Fruit fly (Drosophila melanogaster) whole organism, adult: ENCODE measurements around the gene CG18265.

ENCODE experiments used
- CG7045 ChIP-seq: fragments of 200-800 bp; sonication (Bioruptor generic); optimal IDR thresholded peaks from 2 replicates; lab custom pipeline; 2017; ENCODE audit warnings: missing biosample characterization, mild to moderate bottlenecking, missing genetic modification characterization
- cnc ChIP-seq, 2 experiments: fragments of >200 bp; optimal IDR thresholded peaks; 2 replicates each; lab custom pipeline; 2017
- ovo ChIP-seq: fragments of 200-800 bp; sonication (Bioruptor generic); optimal IDR thresholded peaks from 2 replicates; lab custom pipeline; 2016; ENCODE audit warnings: missing biosample characterization, missing genetic modification characterization
- pad ChIP-seq: fragments of 200-800 bp; sonication (Bioruptor generic); optimal IDR thresholded peaks from 3 replicates; lab custom pipeline; 2017; ENCODE audit warnings: missing biosample characterization, missing genetic modification characterization, mild to moderate bottlenecking, moderate library complexity, missing genetic modification reagents

dm6 chr3L:17494541-17494940 is 55.3 kb downstream of the CG18265 start, which contains the start of gene edin:
- TF ChIP-seq ovo (GFP tag; lab: Kevin White, UChicago) (no peak), pad (GFP tag; lab: Kevin White, UChicago) (no peak), cnc (optimal IDR thresholded peaks at IDR 0.05; lab: Kevin White, UChicago) (no peak), CG7045 (GFP tag; lab: Kevin White, UChicago) (no peak)
